Worm (Caenorhabditis elegans) whole organism, midembryonic: ENCODE results near the gene T28D9.4.

Experiments
- T22C8.4 ChIP-seq: fragments of 200-800 bp; sonication (Bioruptor generic); IDR thresholded peaks from 2 replicates; pipeline ENCODE4 v1.3.6; 2022; ENCODE audit warnings: missing genetic modification characterization, missing compliant biosample characterization
- cog-1 ChIP-seq: sonication (generic microtip); optimal IDR thresholded peaks from 2 replicates; lab custom pipeline; 2016; ENCODE audit warnings: missing genetic modification characterization, missing compliant biosample characterization
- flt-1 ChIP-seq: fragments of 200-800 bp; sonication (Bioruptor generic); IDR thresholded peaks from 2 replicates; pipeline ENCODE4 v1.3.6; 2022; ENCODE audit warnings: missing genetic modification characterization, missing compliant biosample characterization
- klf-2 ChIP-seq: fragments of 200-800 bp; sonication (Bioruptor generic); conservative IDR thresholded peaks from 2 replicates; pipeline ENCODE4 v1.3.6; 2022; ENCODE audit warnings: missing genetic modification reagents, missing genetic modification characterization, missing compliant biosample characterization
- med-1 ChIP-seq: sonication (generic microtip); optimal IDR thresholded peaks from 2 replicates; lab custom pipeline; 2017; ENCODE audit warnings: missing genetic modification characterization, mild to moderate bottlenecking, missing compliant biosample characterization, antibody characterized with exemption, missing genetic modification reagents; ENCODE audit not compliant: insufficient read depth
- ref-1 ChIP-seq: fragments of 200-800 bp; sonication (Bioruptor generic); conservative IDR thresholded peaks from 2 replicates; pipeline ENCODE4 v1.3.6; 2022; ENCODE audit warnings: missing genetic modification reagents, missing genetic modification characterization, missing compliant biosample characterization
- tab-1 ChIP-seq: fragments of 200-800 bp; sonication (Bioruptor generic); IDR thresholded peaks from 2 replicates; pipeline ENCODE4 v1.3.6; 2022; ENCODE audit warnings: missing genetic modification characterization, missing compliant biosample characterization
- ztf-23 ChIP-seq: fragments of 200-800 bp; sonication (Bioruptor generic); IDR thresholded peaks from 2 replicates; pipeline ENCODE4 v1.3.6; 2022; ENCODE audit warnings: missing genetic modification reagents, missing genetic modification characterization, missing compliant biosample characterization
- ztf-29 ChIP-seq: fragments of 200-800 bp; sonication (Bioruptor generic); IDR thresholded peaks from 2 replicates; pipeline ENCODE4 v1.3.6; 2022; ENCODE audit warnings: missing genetic modification reagents, missing genetic modification characterization, missing compliant biosample characterization

The T28D9.4 gene

DNA sequence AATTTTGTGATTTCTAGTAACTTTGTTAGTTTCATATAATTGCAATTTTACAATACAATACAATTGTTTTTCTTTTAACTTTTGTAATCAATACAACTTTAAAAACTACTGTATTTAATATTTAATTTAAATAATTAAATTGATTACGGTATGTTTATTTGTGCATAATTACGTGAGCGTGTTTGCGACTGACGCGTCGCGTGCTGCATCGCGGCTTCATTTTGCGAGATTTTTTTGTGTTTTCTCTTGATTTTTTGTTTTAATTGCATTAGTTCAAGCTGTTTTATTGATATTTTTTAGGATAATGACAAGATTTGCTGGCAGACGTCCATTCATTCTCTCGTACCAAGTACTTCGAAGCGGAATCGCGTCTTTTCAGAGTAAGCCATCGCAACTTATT, at the start of gene T28D9.4:
Gene T28D9.4, plus strand, starts transcription at position 301 of the 400 bp plus-strand sequence.
- TF ChIP-seq flt-1: no peak

DNA sequence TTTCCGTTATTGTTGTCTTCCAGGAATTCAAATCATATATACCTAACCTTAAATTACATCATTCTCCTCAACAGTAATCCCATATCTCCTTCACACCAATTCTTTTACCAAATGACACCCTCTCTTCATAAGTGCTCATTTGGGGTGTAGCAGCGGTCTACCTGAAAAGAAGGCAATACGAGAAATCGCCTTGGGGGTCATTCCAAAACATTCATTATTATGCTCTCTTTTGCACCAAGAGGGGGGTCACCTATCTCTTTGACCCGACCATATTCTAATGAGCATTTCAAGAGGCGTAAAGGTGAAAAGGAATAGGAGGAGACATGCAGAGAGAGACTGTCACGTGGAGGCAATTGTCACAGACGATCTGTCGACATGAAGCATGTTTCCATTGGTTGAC, 39.9 kb upstream of the T28D9.4 start:
- no peak for TF ChIP-seq tab-1 (GFP tag; lab: Robert Waterston, UW)
- TF ChIP-seq med-1: no peak

ce11 chrII:6441128-6441527, 35.6 kb upstream of the T28D9.4 start, which contains the start of gene cutl-16:
Gene cutl-16 (plus strand): TSS chrII:6441428.
- TF ChIP-seq ztf-29 (GFP tag; lab: Robert Waterston, UW) (no peak), tab-1 (GFP tag; lab: Robert Waterston, UW) (no peak), ztf-23 (GFP tag; lab: Robert Waterston, UW) (no peak), med-1 (no peak), ref-1 (GFP tag; lab: Robert Waterston, UW) (no peak), flt-1 (no peak), T22C8.4 (no peak), cog-1 (tag; lab: Kevin White, UChicago) (no peak)

- TF ChIP-seq T22C8.4 (no peak), med-1 (no peak), flt-1 (no peak)
Observed at ce11 chrII:6443710-6444109, 33.0 kb upstream of the T28D9.4 start, which contains the start of gene K06A1.2. Gene K06A1.2 (plus strand): TSS chrII:6444010.

DNA sequence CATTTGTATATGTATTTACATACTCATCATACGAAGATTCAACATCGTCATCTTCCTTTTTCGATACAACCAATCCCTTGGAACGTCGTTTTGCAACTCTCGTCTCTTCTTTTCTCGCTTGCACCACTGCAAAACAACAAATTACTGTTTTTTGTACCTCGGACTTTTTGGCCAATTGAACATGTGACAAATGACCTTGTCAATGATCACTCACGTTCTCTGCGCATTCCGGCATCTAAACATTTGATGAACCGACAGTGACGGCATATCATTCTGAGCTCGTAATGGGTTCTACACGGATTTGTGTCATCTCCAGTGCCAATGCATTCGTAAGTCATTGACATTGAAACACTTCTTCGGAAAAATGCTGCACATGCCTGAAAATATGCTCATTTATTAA, 28.6 kb upstream of the T28D9.4 start:
- TF ChIP-seq T22C8.4: no peak
- no peak for TF ChIP-seq med-1
- no peak for TF ChIP-seq flt-1
- no peak for TF ChIP-seq ref-1 (GFP tag; lab: Robert Waterston, UW)
- no peak for TF ChIP-seq tab-1 (GFP tag; lab: Robert Waterston, UW)
- no peak for TF ChIP-seq ztf-29 (GFP tag; lab: Robert Waterston, UW)
- no peak for TF ChIP-seq klf-2
- no peak for TF ChIP-seq cog-1 (tag; lab: Kevin White, UChicago)
- no peak for TF ChIP-seq ztf-23 (GFP tag; lab: Robert Waterston, UW)

DNA sequence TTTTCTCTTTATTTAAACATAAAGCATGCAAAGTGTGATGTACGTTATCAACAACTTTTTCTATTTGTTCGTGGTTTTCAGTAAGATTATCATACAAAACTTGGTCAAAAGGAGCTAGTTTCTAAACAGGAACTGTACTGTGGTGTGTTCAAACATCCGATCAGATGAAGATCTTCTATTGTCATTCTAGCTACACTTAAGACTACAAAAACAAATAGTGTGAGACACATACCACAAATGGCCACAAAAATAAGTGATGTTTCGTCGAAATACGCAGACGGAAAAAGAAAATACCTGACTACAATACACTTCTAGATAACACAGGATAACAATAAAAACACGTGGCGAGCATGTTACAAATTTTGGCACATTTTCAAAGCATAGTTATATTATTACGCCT, 28.1 kb upstream of the T28D9.4 start:
- TF ChIP-seq tab-1 (GFP tag; lab: Robert Waterston, UW) (no peak), cog-1 (tag; lab: Kevin White, UChicago) (no peak), ztf-29 (GFP tag; lab: Robert Waterston, UW) (no peak), flt-1 (no peak)

DNA sequence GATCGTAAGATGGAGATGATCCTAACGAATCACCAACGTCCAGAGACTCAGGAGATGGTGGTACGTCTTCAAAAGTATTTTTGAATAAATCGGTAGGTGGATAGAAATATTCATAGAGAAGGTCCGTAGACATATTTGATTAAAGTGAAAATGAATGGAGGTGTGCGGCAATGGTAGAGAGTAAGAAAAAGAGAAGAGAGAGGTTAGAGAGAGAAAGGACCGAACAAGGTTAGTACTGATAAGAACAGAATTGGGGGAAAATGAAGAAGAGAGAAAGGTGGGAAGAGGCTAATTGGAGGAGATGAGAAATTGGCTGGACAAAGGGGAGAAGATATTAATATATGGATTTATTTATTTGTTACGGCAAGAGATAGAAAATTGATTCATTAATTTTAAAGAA, 27.1 kb upstream of the T28D9.4 start, which contains the start of gene nhr-22:
Gene nhr-22, minus strand, starts transcription at position 137 of the 400 bp plus-strand sequence.
- no peak for TF ChIP-seq klf-2
- TF ChIP-seq cog-1 (tag; lab: Kevin White, UChicago): no peak

DNA sequence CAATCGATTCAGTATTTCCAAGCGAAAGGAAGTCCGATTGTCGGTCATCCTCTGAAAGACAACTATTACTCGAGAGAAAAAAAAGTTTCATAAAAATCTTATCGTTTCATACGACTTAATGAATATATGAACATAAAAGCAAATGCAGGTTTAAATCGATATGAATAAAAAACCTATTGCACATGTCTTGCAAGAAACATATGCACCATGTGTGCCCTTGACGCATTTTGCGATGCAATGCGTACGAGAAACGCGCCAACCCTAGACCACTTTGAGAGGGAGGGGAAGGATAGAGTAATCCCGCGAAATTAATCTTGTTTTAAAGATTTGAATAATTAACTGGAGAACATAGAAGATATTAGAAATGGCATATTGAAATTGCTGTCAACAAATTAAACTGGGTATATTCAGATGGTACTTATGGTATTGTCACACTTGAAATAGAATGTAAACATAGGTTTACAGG, 23.4 kb upstream of the T28D9.4 start, which contains the start of gene atg-16.2:
Gene atg-16.2, minus strand, starts transcription at position 51 of the 466 bp plus-strand sequence.
- peak; percentile 22 for TF ChIP-seq cog-1 (tag; lab: Kevin White, UChicago)
- peak; percentile 39; the same call in 1 of the 2 replicates for TF ChIP-seq ztf-23 (GFP tag; lab: Robert Waterston, UW)
- no peak for TF ChIP-seq T22C8.4
- TF ChIP-seq flt-1: no peak
- TF ChIP-seq med-1: peak; percentile 24

DNA sequence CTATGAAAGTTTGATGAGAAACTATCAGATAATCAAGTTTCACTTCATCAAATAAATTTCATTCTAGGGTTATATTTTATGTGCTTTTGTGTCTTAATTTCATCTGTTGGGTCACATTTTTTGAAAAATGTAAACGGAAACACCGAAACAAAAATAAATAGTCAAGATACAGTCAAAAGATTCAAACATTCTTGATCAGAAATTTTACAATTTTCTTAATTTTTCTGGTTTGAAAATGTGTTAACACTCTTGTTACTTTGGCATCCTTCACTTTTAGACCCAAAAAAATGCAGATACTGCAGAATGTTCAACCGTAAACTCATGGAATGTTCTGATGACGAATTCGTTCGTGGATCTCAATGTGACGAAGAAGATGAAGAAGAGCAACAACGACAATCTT, 22.1 kb upstream of the T28D9.4 start, which contains the start of gene aptf-1:
Gene aptf-1, plus strand, starts transcription at position 301 of the 400 bp plus-strand sequence.
- TF ChIP-seq T22C8.4 (no peak), cog-1 (tag; lab: Kevin White, UChicago) (no peak), tab-1 (GFP tag; lab: Robert Waterston, UW) (no peak), ztf-23 (GFP tag; lab: Robert Waterston, UW) (no peak), ref-1 (GFP tag; lab: Robert Waterston, UW) (no peak), ztf-29 (GFP tag; lab: Robert Waterston, UW) (no peak), klf-2 (no peak), med-1 (no peak), flt-1 (no peak)

ce11 chrII:6469340-6469739, 7.4 kb upstream of the T28D9.4 start:
- TF ChIP-seq ztf-23 (GFP tag; lab: Robert Waterston, UW) (no peak), flt-1 (no peak), T22C8.4 (no peak), ztf-29 (GFP tag; lab: Robert Waterston, UW) (no peak), ref-1 (GFP tag; lab: Robert Waterston, UW) (no peak), tab-1 (GFP tag; lab: Robert Waterston, UW) (no peak)

DNA sequence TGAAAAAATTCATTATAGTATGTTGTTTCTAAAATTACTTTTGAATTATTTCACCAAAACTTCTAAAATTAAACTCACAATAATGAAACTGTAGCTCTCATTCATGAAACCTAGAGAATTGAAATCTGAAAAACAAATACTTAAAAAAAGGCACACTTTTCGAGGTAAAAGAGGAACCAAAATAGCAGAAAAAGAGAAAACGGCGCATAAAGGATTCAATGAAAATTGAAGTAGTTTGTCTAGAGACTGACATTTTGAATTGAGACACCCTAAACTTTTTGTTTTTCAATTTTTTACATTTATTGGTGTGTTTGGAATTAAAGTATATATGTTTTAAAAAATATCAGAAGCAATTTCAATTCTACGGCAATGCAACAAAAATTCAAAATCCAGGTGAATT, 5.8 kb upstream of the T28D9.4 start, which contains the start of gene dgk-5:
Gene dgk-5, minus strand, starts transcription at position 101 of the 400 bp plus-strand sequence.
- TF ChIP-seq T22C8.4 (no peak), klf-2 (no peak), cog-1 (tag; lab: Kevin White, UChicago) (no peak)

DNA sequence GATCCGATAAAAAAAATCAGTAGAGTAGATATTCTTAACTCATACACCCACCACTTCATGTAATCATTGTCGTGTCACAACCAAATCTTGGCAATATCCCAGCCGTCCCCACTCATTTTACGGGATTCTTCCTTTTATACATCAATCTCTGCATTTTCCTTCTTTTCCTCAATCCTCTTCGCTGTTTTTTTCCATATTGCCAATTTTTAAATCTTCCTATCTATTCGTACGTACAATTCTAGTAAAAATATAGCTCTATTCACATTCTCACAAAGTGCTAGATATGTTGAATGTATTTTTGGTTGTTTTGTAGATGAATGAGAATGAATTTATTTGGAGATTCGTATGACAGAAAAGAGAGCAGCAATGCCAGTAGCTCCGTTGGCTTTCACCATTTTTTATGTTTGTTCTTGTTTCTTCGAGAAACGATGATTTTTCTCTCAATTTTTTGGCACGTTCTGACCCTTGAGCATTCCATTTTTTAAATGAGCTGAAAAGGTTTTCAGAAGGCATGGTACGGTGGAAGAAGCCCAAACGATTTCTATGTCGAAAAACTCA, 1.5 kb upstream of the T28D9.4 start, which contains the start of gene T28D9.16:
Gene T28D9.16, plus strand, starts transcription at position 508 of the 558 bp plus-strand sequence.
- TF ChIP-seq tab-1 (GFP tag; lab: Robert Waterston, UW): no peak
- TF ChIP-seq ztf-29 (GFP tag; lab: Robert Waterston, UW): no peak
- no peak for TF ChIP-seq T22C8.4
- TF ChIP-seq ref-1 (GFP tag; lab: Robert Waterston, UW): no peak
- TF ChIP-seq cog-1 (tag; lab: Kevin White, UChicago): no peak
- no peak for TF ChIP-seq klf-2
- TF ChIP-seq med-1: no peak
- no peak for TF ChIP-seq ztf-23 (GFP tag; lab: Robert Waterston, UW)
- no peak for TF ChIP-seq flt-1
